Worm (Caenorhabditis elegans): Measurements from ENCODE around the gene Y39A1A.22.

Gene Y39A1A.22

ce11 chrIII:10706972-10707438 is at the start of gene Y39A1A.22, which contains the start of gene Y39A1A.21:
Gene Y39A1A.22 (minus strand): TSS chrIII:10707028.
Gene Y39A1A.21 (minus strand): TSS chrIII:10707022.
- TF ChIP-seq fkh-10 (GFP tag; optimal IDR thresholded peaks at IDR 0.05) (peak; percentile 83), nhr-237 (tag; optimal IDR thresholded peaks at IDR 0.05) (no peak), hmg-11 (tag; optimal IDR thresholded peaks at IDR 0.05) (peak; percentile 79), sea-2 (GFP tag; optimal IDR thresholded peaks at IDR 0.05) (no peak), lsy-12 (tag; optimal IDR thresholded peaks at IDR 0.05) (peak; percentile 44), nfya-1 (tag; optimal IDR thresholded peaks at IDR 0.05; ENCODE audit: insufficient read depth) (peak; percentile 88), nhr-11 (tag; optimal IDR thresholded peaks at IDR 0.05) (no peak), ceh-16 (tag; optimal IDR thresholded peaks at IDR 0.05) (no peak), egl-5 (tag; optimal IDR thresholded peaks at IDR 0.05) (peak; percentile 72), nhr-43 (tag; optimal IDR thresholded peaks at IDR 0.05; ENCODE audit: poor library complexity, severe bottlenecking) (peak; percentile 57), lin-15B (tag; optimal IDR thresholded peaks at IDR 0.05) (peak; percentile 83), jun-1 (tag; optimal IDR thresholded peaks at IDR 0.05) (peak; percentile 55), ceh-9 (tag; optimal IDR thresholded peaks at IDR 0.05) (no peak), nhr-67 (tag; optimal IDR thresholded peaks at IDR 0.05) (no peak), fkh-2 (tag; optimal IDR thresholded peaks at IDR 0.05) (no peak), unc-62 (GFP tag; optimal IDR thresholded peaks at IDR 0.05) (no peak), pqm-1 (tag; optimal IDR thresholded peaks at IDR 0.05) (no peak), mdl-1 (tag; optimal IDR thresholded peaks at IDR 0.05) (no peak), elt-2 (tag; optimal IDR thresholded peaks at IDR 0.05) (peak; percentile 64), zag-1 (tag; optimal IDR thresholded peaks at IDR 0.05) (no peak), unc-39 (tag; optimal IDR thresholded peaks at IDR 0.05) (no peak), tbx-2 (tag; optimal IDR thresholded peaks at IDR 0.05) (peak; percentile 76), ztf-4 (tag; optimal IDR thresholded peaks at IDR 0.05) (no peak), ceh-28 (tag; optimal IDR thresholded peaks at IDR 0.05) (peak; percentile 67), aly-2 (tag; optimal IDR thresholded peaks at IDR 0.05) (no peak), eor-1 (tag; optimal IDR thresholded peaks at IDR 0.05) (no peak), R02D3.7 (tag; optimal IDR thresholded peaks at IDR 0.05) (peak; percentile 51), nhr-23 (tag; optimal IDR thresholded peaks at IDR 0.05) (peak; percentile 63), skn-1 (tag; optimal IDR thresholded peaks at IDR 0.05) (peak; percentile 59), ZK546.5 (tag; optimal IDR thresholded peaks at IDR 0.05) (no peak), ztf-11 (tag; optimal IDR thresholded peaks at IDR 0.05) (no peak), egl-27 (tag; optimal IDR thresholded peaks at IDR 0.05) (no peak), nhr-76 (tag; optimal IDR thresholded peaks at IDR 0.05) (no peak), nhr-25 (tag; optimal IDR thresholded peaks at IDR 0.05) (no peak), elt-1 (tag; optimal IDR thresholded peaks at IDR 0.05) (no peak), snpc-4 (tag; optimal IDR thresholded peaks at IDR 0.05) (peak; percentile 79), nhr-12 (tag; optimal IDR thresholded peaks at IDR 0.05) (no peak), ceh-82 (tag; optimal IDR thresholded peaks at IDR 0.05) (peak; percentile 1), mml-1 (tag; optimal IDR thresholded peaks at IDR 0.05) (no peak), elt-3 (tag; optimal IDR thresholded peaks at IDR 0.05) (no peak), daf-12 (tag; optimal IDR thresholded peaks at IDR 0.05) (no peak), nhr-28 (tag; optimal IDR thresholded peaks at IDR 0.05) (no peak), ama-1 (optimal IDR thresholded peaks at IDR 0.05) (no peak), lin-39 (tag; optimal IDR thresholded peaks at IDR 0.05) (peak; percentile 70), nhr-77 (tag; optimal IDR thresholded peaks at IDR 0.05) (no peak), fos-1 (tag; optimal IDR thresholded peaks at IDR 0.05) (no peak), pha-4 (tag; optimal IDR thresholded peaks at IDR 0.05) (peak; percentile 81)
